Worm (Caenorhabditis elegans): Measurements from ENCODE around the gene str-55.

str-55 gene

DNA sequence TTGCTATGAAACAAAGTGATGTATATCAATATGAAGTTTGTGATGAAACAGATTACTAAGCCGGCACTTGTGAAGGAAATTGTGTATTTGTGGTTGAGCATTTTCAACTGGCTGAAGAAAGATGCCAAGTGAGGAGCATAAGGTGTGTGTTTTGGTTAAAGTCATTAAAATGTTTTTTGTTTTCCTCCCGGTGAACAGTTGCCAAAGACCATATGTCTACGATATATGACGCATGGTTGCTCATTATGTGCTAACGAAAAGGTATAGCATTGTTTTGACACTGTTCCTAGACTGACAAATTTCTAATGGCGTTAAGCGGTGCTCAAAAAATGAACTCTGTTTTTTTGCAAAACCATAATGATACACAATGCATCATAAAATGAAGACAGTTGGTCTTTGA is at the start of gene str-55:
Gene str-55, minus strand, starts transcription at position 101 of the 400 bp plus-strand sequence.
- TF ChIP-seq ref-1 (GFP tag; conservative IDR thresholded peaks at IDR 0.05): no peak
- no peak for TF ChIP-seq ztf-29 (GFP tag; IDR thresholded peaks at IDR 0.05)
- TF ChIP-seq klf-2 (GFP tag; conservative IDR thresholded peaks at IDR 0.05): no peak
- TF ChIP-seq med-1 (GFP tag; optimal IDR thresholded peaks at IDR 0.05; ENCODE audit: insufficient read depth): no peak
- TF ChIP-seq flt-1 (GFP tag; IDR thresholded peaks at IDR 0.05): no peak
- no peak for TF ChIP-seq ztf-23 (GFP tag; IDR thresholded peaks at IDR 0.05)
- no peak for TF ChIP-seq T22C8.4 (GFP tag; IDR thresholded peaks at IDR 0.05)
- no peak for TF ChIP-seq tab-1 (GFP tag; IDR thresholded peaks at IDR 0.05)
- TF ChIP-seq cog-1 (tag; optimal IDR thresholded peaks at IDR 0.05): no peak

DNA sequence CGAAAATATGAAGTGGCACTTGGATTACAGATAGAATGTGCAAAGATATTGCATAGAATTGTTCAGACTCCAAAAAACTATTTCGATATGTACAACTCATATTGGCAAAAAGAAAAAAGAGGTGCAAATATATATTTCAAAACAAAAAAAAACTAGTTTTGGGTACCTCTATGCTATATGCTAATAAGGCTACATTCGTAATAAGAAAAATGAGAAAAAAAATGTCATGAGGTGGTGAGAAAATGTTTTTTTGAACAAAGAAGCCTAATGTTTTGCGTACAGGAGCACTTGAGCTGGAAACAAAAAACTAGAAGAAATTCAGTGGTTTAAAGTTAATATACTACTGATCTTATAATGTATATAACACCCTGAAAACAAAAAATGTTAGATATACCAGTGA is 44.0 kb upstream of the str-55 start, which contains the start of gene srh-142:
Gene srh-142, minus strand, starts transcription at position 101 of the 400 bp plus-strand sequence.
- no peak for TF ChIP-seq flt-1 (GFP tag; IDR thresholded peaks at IDR 0.05)
- TF ChIP-seq med-1 (GFP tag; optimal IDR thresholded peaks at IDR 0.05; ENCODE audit: insufficient read depth): no peak
- no peak for TF ChIP-seq T22C8.4 (GFP tag; IDR thresholded peaks at IDR 0.05)
- TF ChIP-seq cog-1 (tag; optimal IDR thresholded peaks at IDR 0.05): no peak
- no peak for TF ChIP-seq ztf-23 (GFP tag; IDR thresholded peaks at IDR 0.05)
- no peak for TF ChIP-seq klf-2 (GFP tag; conservative IDR thresholded peaks at IDR 0.05)
- TF ChIP-seq ref-1 (GFP tag; conservative IDR thresholded peaks at IDR 0.05): no peak
- no peak for TF ChIP-seq ztf-29 (GFP tag; IDR thresholded peaks at IDR 0.05)
- TF ChIP-seq tab-1 (GFP tag; IDR thresholded peaks at IDR 0.05): no peak

DNA sequence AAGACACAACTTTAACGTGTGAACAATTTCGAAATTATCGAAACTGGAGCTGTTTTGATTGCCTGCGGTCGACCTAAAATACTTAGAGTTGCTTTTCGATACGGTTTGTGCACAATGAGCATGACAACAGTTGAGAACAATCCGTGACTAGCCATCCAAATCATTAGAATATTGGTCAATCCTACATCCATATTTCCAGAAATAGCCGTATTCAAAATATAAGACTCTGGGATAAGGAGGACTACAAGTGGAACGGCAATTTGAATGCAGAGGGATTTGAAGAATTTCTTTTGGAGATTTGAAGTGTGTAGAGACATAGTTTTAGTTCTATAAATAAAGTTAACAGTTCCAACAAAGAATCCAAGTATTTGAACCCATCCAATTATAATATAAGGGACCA is 42.5 kb upstream of the str-55 start:
- TF ChIP-seq ref-1 (GFP tag; conservative IDR thresholded peaks at IDR 0.05) (no peak), med-1 (GFP tag; optimal IDR thresholded peaks at IDR 0.05; ENCODE audit: insufficient read depth) (no peak), klf-2 (GFP tag; conservative IDR thresholded peaks at IDR 0.05) (no peak), ztf-29 (GFP tag; IDR thresholded peaks at IDR 0.05) (no peak), T22C8.4 (GFP tag; IDR thresholded peaks at IDR 0.05) (no peak), cog-1 (tag; optimal IDR thresholded peaks at IDR 0.05) (no peak), flt-1 (GFP tag; IDR thresholded peaks at IDR 0.05) (no peak), ztf-23 (GFP tag; IDR thresholded peaks at IDR 0.05) (no peak), tab-1 (GFP tag; IDR thresholded peaks at IDR 0.05) (no peak)

DNA sequence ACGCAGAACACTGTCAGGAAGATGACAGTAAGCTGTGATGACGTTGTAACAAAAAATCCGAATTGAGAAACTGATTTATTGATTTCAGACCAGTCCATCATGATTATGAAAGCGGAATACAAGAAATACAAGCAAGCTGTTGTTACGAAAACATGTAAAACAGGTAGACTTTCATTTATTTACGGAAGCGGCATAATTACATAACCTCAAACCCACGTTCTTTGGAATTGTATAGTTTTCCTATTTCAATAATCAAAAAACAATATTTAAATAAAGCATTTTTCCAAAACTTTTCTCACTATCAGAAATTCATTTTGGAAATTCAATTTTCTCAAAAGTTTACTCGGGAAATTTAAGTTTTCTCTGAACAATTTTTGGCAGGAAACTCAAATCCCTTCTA is 41.8 kb upstream of the str-55 start, which contains the start of gene str-15:
Gene str-15, minus strand, starts transcription at position 101 of the 400 bp plus-strand sequence.
- TF ChIP-seq ztf-23 (GFP tag; IDR thresholded peaks at IDR 0.05): no peak
- TF ChIP-seq T22C8.4 (GFP tag; IDR thresholded peaks at IDR 0.05): no peak
- no peak for TF ChIP-seq ref-1 (GFP tag; conservative IDR thresholded peaks at IDR 0.05)
- TF ChIP-seq med-1 (GFP tag; optimal IDR thresholded peaks at IDR 0.05; ENCODE audit: insufficient read depth): no peak
- TF ChIP-seq ztf-29 (GFP tag; IDR thresholded peaks at IDR 0.05): no peak
- no peak for TF ChIP-seq klf-2 (GFP tag; conservative IDR thresholded peaks at IDR 0.05)
- TF ChIP-seq flt-1 (GFP tag; IDR thresholded peaks at IDR 0.05): no peak
- TF ChIP-seq cog-1 (tag; optimal IDR thresholded peaks at IDR 0.05): no peak
- no peak for TF ChIP-seq tab-1 (GFP tag; IDR thresholded peaks at IDR 0.05)

DNA sequence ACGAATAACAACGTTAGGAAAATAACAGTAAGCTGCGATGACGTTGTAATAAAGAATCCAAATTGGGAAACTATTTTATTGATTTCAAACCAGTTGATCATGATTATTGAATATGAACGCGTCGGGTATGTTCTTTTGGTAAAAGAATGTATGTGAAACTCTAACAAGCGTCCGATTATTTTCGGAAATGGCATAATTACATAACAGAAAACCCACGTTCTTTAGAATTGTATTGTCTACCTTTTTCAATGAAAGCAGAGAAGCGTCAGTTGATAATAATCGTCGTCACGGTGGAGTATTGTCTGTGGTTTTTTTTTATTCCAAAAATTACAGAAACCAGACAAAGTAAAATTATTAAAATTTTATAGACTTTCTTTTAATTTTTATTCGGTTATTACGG is 38.2 kb upstream of the str-55 start, which contains the start of gene str-14:
Gene str-14, minus strand, starts transcription at position 101 of the 400 bp plus-strand sequence.
- TF ChIP-seq klf-2 (GFP tag; conservative IDR thresholded peaks at IDR 0.05) (no peak), ref-1 (GFP tag; conservative IDR thresholded peaks at IDR 0.05) (no peak), tab-1 (GFP tag; IDR thresholded peaks at IDR 0.05) (no peak), cog-1 (tag; optimal IDR thresholded peaks at IDR 0.05) (no peak), T22C8.4 (GFP tag; IDR thresholded peaks at IDR 0.05) (no peak), ztf-29 (GFP tag; IDR thresholded peaks at IDR 0.05) (no peak), flt-1 (GFP tag; IDR thresholded peaks at IDR 0.05) (no peak), ztf-23 (GFP tag; IDR thresholded peaks at IDR 0.05) (no peak), med-1 (GFP tag; optimal IDR thresholded peaks at IDR 0.05; ENCODE audit: insufficient read depth) (no peak)

DNA sequence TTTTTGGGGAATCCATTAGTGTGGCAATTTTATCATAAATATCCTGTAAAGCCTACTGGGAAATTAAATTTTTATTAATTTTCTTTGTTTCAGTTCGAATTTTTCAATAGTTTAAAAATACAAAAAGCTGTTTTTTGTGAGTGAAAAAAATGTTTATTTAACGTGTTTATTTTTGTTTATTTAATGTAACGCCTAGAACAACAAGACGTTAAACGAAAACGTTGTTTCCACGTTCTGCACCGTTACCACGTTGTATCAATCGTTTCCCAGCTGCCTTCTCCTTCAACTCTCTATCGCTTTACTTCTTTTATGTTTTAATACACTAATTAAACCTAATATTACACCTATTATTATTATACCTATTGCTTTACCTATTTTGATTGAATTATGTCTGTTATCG is 30.8 kb upstream of the str-55 start, which contains the start of gene T08G3.13:
Gene T08G3.13, plus strand, starts transcription at position 301 of the 400 bp plus-strand sequence.
- TF ChIP-seq flt-1 (GFP tag; IDR thresholded peaks at IDR 0.05): no peak

DNA sequence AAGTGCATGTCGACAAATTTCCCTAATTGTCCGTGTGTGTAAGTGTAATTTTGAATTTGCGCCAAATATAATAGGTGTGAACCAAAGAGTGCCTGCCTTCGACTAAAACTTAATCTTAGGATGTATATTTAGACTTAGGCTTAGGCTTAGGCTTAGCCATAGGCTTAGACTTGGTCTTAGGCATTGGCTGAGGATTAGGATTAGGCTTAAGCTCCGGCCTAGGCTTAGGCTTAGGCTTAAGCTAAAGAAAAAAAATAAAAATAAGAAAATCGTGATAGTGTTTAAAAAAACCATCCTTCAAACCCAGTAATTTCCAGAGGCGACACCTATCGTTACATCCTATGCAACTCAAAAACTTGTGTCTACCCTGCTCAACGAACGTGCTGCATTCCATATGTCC is 29.3 kb upstream of the str-55 start:
- no peak for TF ChIP-seq cog-1 (tag; optimal IDR thresholded peaks at IDR 0.05)
- TF ChIP-seq ref-1 (GFP tag; conservative IDR thresholded peaks at IDR 0.05): no peak
- no peak for TF ChIP-seq ztf-23 (GFP tag; IDR thresholded peaks at IDR 0.05)
- no peak for TF ChIP-seq med-1 (GFP tag; optimal IDR thresholded peaks at IDR 0.05; ENCODE audit: insufficient read depth)
- TF ChIP-seq tab-1 (GFP tag; IDR thresholded peaks at IDR 0.05): no peak
- no peak for TF ChIP-seq flt-1 (GFP tag; IDR thresholded peaks at IDR 0.05)
- no peak for TF ChIP-seq ztf-29 (GFP tag; IDR thresholded peaks at IDR 0.05)
- TF ChIP-seq T22C8.4 (GFP tag; IDR thresholded peaks at IDR 0.05): no peak
- TF ChIP-seq klf-2 (GFP tag; conservative IDR thresholded peaks at IDR 0.05): no peak

DNA sequence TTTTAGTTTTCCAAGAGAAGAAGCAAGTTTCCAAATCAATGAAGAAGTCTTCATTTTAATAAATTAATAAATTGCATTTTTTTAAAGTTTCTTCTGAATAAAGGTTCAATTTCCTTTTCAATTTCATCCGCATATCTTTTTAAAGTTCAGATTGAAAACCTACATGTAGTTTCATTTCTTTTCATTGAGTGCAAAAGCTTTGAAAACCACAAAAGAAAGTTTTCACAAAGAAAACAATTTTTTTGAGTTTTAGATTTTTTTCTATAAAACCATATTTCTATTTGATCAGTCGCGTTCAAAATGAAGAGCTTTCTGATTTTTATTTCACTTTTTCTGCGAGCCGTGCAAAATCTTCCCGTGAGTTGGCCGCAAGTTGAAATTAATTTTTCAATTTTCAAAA is 28.8 kb upstream of the str-55 start, which contains the start of gene T08G3.6:
Gene T08G3.6, plus strand, starts transcription at position 301 of the 400 bp plus-strand sequence.
- no peak for TF ChIP-seq klf-2 (GFP tag; conservative IDR thresholded peaks at IDR 0.05)
- no peak for TF ChIP-seq cog-1 (tag; optimal IDR thresholded peaks at IDR 0.05)
- TF ChIP-seq med-1 (GFP tag; optimal IDR thresholded peaks at IDR 0.05; ENCODE audit: insufficient read depth): no peak
- no peak for TF ChIP-seq ref-1 (GFP tag; conservative IDR thresholded peaks at IDR 0.05)
- TF ChIP-seq tab-1 (GFP tag; IDR thresholded peaks at IDR 0.05): no peak
- no peak for TF ChIP-seq T22C8.4 (GFP tag; IDR thresholded peaks at IDR 0.05)
- no peak for TF ChIP-seq ztf-23 (GFP tag; IDR thresholded peaks at IDR 0.05)
- TF ChIP-seq ztf-29 (GFP tag; IDR thresholded peaks at IDR 0.05): no peak
- no peak for TF ChIP-seq flt-1 (GFP tag; IDR thresholded peaks at IDR 0.05)

DNA sequence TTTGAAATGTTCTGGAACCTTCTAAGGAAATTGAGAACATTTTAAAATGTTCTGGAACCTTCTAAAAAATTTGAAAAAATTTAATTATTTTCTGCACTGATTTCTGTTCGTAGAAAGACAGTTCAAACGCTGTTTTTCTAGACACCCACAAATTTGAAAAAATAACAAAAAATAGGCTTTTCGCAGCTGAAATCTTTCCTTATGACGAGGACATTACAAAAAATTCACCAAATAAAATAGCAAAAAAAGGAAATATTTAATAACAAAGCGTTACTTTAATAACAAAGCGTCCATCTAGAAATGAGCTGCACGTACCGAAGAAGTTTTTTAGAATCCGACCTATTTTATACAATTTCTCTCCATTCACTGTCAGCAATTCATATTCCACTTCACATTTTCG is 26.7 kb upstream of the str-55 start, which contains the start of gene srh-141:
Gene srh-141, plus strand, starts transcription at position 301 of the 400 bp plus-strand sequence.
- TF ChIP-seq cog-1 (tag; optimal IDR thresholded peaks at IDR 0.05) (no peak), klf-2 (GFP tag; conservative IDR thresholded peaks at IDR 0.05) (no peak), tab-1 (GFP tag; IDR thresholded peaks at IDR 0.05) (no peak), ztf-23 (GFP tag; IDR thresholded peaks at IDR 0.05) (no peak), ztf-29 (GFP tag; IDR thresholded peaks at IDR 0.05) (no peak), med-1 (GFP tag; optimal IDR thresholded peaks at IDR 0.05; ENCODE audit: insufficient read depth) (no peak), ref-1 (GFP tag; conservative IDR thresholded peaks at IDR 0.05) (no peak), T22C8.4 (GFP tag; IDR thresholded peaks at IDR 0.05) (no peak), flt-1 (GFP tag; IDR thresholded peaks at IDR 0.05) (no peak)

DNA sequence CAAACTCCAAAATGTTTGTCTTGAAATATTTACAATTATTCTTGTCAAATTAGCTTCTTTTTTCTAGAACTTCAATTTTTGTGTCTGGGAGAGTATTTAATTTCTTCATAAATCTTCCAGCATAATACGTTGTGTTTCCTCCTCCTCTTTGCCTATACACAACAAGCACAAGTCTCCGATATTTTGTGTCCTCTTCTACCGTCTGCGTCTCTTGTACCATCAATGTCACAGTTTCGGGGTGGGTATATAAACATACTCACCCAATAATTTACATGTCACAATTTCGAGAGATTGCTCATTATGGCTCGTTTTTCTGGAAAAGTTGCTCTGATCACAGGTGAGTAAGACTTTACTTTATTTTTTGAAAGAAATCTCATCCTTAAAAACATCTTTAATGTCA is 20.6 kb upstream of the str-55 start, which contains the start of gene F26D2.15:
Gene F26D2.15, plus strand, starts transcription at position 301 of the 400 bp plus-strand sequence.
- TF ChIP-seq ztf-29 (GFP tag; IDR thresholded peaks at IDR 0.05) (no peak), cog-1 (tag; optimal IDR thresholded peaks at IDR 0.05) (no peak), T22C8.4 (GFP tag; IDR thresholded peaks at IDR 0.05) (no peak), flt-1 (GFP tag; IDR thresholded peaks at IDR 0.05) (no peak), med-1 (GFP tag; optimal IDR thresholded peaks at IDR 0.05; ENCODE audit: insufficient read depth) (no peak), ztf-23 (GFP tag; IDR thresholded peaks at IDR 0.05) (no peak), tab-1 (GFP tag; IDR thresholded peaks at IDR 0.05) (no peak), klf-2 (GFP tag; conservative IDR thresholded peaks at IDR 0.05) (no peak), ref-1 (GFP tag; conservative IDR thresholded peaks at IDR 0.05) (no peak)

Measured in whole organism, midembryonic.